Fruit fly (Drosophila melanogaster) whole organism, embryonic: ENCODE results near the gene mtsh.

Experiments used
- CG10209 ChIP-seq: fragments of 200-800 bp; sonication (Bioruptor generic); optimal IDR thresholded peaks from 3 replicates; lab custom pipeline; 2017; ENCODE audit warnings: missing biosample characterization, mild to moderate bottlenecking, missing genetic modification characterization, missing genetic modification reagents
- CG11560 ChIP-seq: fragments of 200-800 bp; sonication (Bioruptor generic); IDR thresholded peaks from 3 replicates; pipeline ENCODE4 v1.3.6; 2022; ENCODE audit warnings: missing biosample characterization, missing genetic modification characterization
- CG12744 ChIP-seq: fragments of 200-800 bp; sonication (Bioruptor generic); optimal IDR thresholded peaks from 2 replicates; lab custom pipeline; 2016; ENCODE audit warnings: missing biosample characterization, missing genetic modification characterization
- CG12769 ChIP-seq: fragments of 200-800 bp; sonication (Bioruptor generic); optimal IDR thresholded peaks from 2 replicates; lab custom pipeline; 2019; ENCODE audit warnings: missing biosample characterization, mild to moderate bottlenecking, missing genetic modification characterization, moderate library complexity
- CG13287 ChIP-seq: fragments of 200-800 bp; sonication (Bioruptor generic); IDR thresholded peaks from 2 replicates; pipeline ENCODE4 v1.3.6; 2022; ENCODE audit warnings: missing biosample characterization, missing genetic modification characterization; ENCODE audit not compliant: partially characterized antibody
- CG14965 ChIP-seq: fragments of 200-800 bp; sonication (Bioruptor generic); optimal IDR thresholded peaks from 2 replicates; lab custom pipeline; 2016; ENCODE audit warnings: missing biosample characterization, missing genetic modification characterization, borderline replicate concordance
- CG1529 ChIP-seq: fragments of 200-800 bp; sonication (Bioruptor generic); optimal IDR thresholded peaks from 3 replicates; lab custom pipeline; 2018; ENCODE audit warnings: missing biosample characterization, missing genetic modification characterization
- CG1603 ChIP-seq: fragments of 200-800 bp; sonication (Bioruptor generic); optimal IDR thresholded peaks from 2 replicates; lab custom pipeline; 2019; ENCODE audit warnings: missing biosample characterization, mild to moderate bottlenecking, missing genetic modification characterization, moderate library complexity
- CG2199 ChIP-seq: fragments of 200-800 bp; sonication (Bioruptor generic); IDR thresholded peaks from 3 replicates; pipeline ENCODE4 v1.3.6; 2022; ENCODE audit warnings: missing biosample characterization, missing genetic modification characterization
- CG30403 ChIP-seq: fragments of 200-800 bp; sonication (Bioruptor generic); optimal IDR thresholded peaks from 3 replicates; lab custom pipeline; 2016; ENCODE audit warnings: missing biosample characterization, missing genetic modification characterization
- CG31224 ChIP-seq: fragments of 200-800 bp; sonication (Bioruptor generic); IDR thresholded peaks from 2 replicates; pipeline ENCODE4 v1.3.6; 2022; ENCODE audit warnings: missing biosample characterization, missing genetic modification characterization
- CG3163 ChIP-seq: fragments of 200-800 bp; sonication (Bioruptor generic); optimal IDR thresholded peaks from 3 replicates; lab custom pipeline; 2016; ENCODE audit warnings: missing biosample characterization, missing genetic modification characterization
- CG3847 ChIP-seq: fragments of 200-800 bp; sonication (Bioruptor generic); IDR thresholded peaks from 2 replicates; pipeline ENCODE4 v1.3.6; 2022; ENCODE audit warnings: missing biosample characterization, missing genetic modification characterization
- CG4360 ChIP-seq: fragments of 200-800 bp; sonication (Bioruptor generic); IDR thresholded peaks from 2 replicates; pipeline ENCODE4 v1.3.6; 2022; ENCODE audit warnings: missing biosample characterization, missing genetic modification characterization
- CG6175 ChIP-seq: fragments of 200-800 bp; sonication (Bioruptor generic); IDR thresholded peaks from 3 replicates; pipeline ENCODE4 v1.3.6; 2022; ENCODE audit warnings: missing biosample characterization, missing genetic modification characterization
- CkIIα-i1 ChIP-seq: fragments of 200-800 bp; sonication (Bioruptor generic); IDR thresholded peaks from 2 replicates; pipeline ENCODE4 v1.3.6; 2022; ENCODE audit warnings: missing biosample characterization, missing genetic modification characterization
- D ChIP-seq, 2 experiments: fragments of 200-800 bp in 1 of 2; fragments of >200 bp in 1 of 2; sonication (Bioruptor generic) in 1 of 2; optimal IDR thresholded peaks; 2 replicates in 1 of 2; 3 replicates in 1 of 2; lab custom pipeline; 2017; ENCODE audit warnings: mild to moderate bottlenecking in 1 of 2, missing biosample characterization in 1 of 2, missing genetic modification characterization in 1 of 2, missing genetic modification reagents in 1 of 2
- Deaf1 ChIP-seq: fragments of 200-800 bp; optimal IDR thresholded peaks from 3 replicates; lab custom pipeline; 2019; ENCODE audit warnings: missing biosample characterization, mild to moderate bottlenecking, missing genetic modification characterization, moderate library complexity
- Drgx ChIP-seq: fragments of 200-800 bp; sonication (Bioruptor generic); IDR thresholded peaks from 2 replicates; pipeline ENCODE4 v1.3.6; 2022; ENCODE audit warnings: missing biosample characterization, missing genetic modification characterization
- HLH3B ChIP-seq: fragments of 200-800 bp; sonication (Bioruptor generic); IDR thresholded peaks from 2 replicates; pipeline ENCODE4 v1.3.6; 2022; ENCODE audit warnings: missing biosample characterization, missing genetic modification characterization
- HLH54F ChIP-seq: fragments of 200-800 bp; sonication (Bioruptor generic); optimal IDR thresholded peaks from 3 replicates; lab custom pipeline; 2016; ENCODE audit warnings: missing biosample characterization, missing genetic modification characterization
- HLHmδ ChIP-seq: fragments of 200-800 bp; sonication (Bioruptor generic); optimal IDR thresholded peaks from 2 replicates; lab custom pipeline; 2018; ENCODE audit warnings: missing biosample characterization, mild to moderate bottlenecking, missing genetic modification characterization, moderate library complexity
- HmgD ChIP-seq: fragments of 200-800 bp; sonication (Bioruptor generic); optimal IDR thresholded peaks from 3 replicates; lab custom pipeline; 2016; ENCODE audit warnings: missing biosample characterization, missing genetic modification characterization
- Med ChIP-seq: fragments of 200-800 bp; sonication (Bioruptor generic); peaks from one replicate; lab custom pipeline; 2016; ENCODE audit warnings: missing biosample characterization, missing genetic modification characterization, mild to moderate bottlenecking, inconsistent platforms, moderate library complexity
- Meics ChIP-seq: fragments of 200-800 bp; sonication (Bioruptor generic); optimal IDR thresholded peaks from 2 replicates; lab custom pipeline; 2017; ENCODE audit warnings: missing biosample characterization, mild to moderate bottlenecking, missing genetic modification characterization
- Sox100B ChIP-seq: fragments of 200-800 bp; sonication (Bioruptor generic); optimal IDR thresholded peaks from 3 replicates; lab custom pipeline; 2018; ENCODE audit warnings: missing biosample characterization, mild to moderate bottlenecking, missing genetic modification characterization
- Trl ChIP-seq, 3 experiments: fragments of >200 bp in 2 of 3; fragments of 200-800 bp in 1 of 3; sonication (Bioruptor generic) in 1 of 3; optimal IDR thresholded peaks; 2 replicates in 1 of 3; 3 replicates in 2 of 3; lab custom pipeline; 2016 to 2017; ENCODE audit warnings: missing biosample characterization in 1 of 3, missing genetic modification characterization in 1 of 3
- abd-A ChIP-seq: fragments of 200-800 bp; sonication (Bioruptor generic); optimal IDR thresholded peaks from 3 replicates; lab custom pipeline; 2019; ENCODE audit warnings: missing biosample characterization, mild to moderate bottlenecking, missing genetic modification characterization, moderate library complexity
- bbx ChIP-seq: fragments of 200-800 bp; sonication (Bioruptor generic); IDR thresholded peaks from 2 replicates; pipeline ENCODE4 v1.3.6; 2022; ENCODE audit warnings: missing biosample characterization, missing genetic modification characterization; ENCODE audit not compliant: partially characterized antibody
- bcd ChIP-seq: fragments of 200-800 bp; sonication (Bioruptor generic); optimal IDR thresholded peaks from 2 replicates; lab custom pipeline; 2017; ENCODE audit warnings: missing biosample characterization, mild to moderate bottlenecking, missing genetic modification characterization
- cad ChIP-seq: fragments of >200 bp; optimal IDR thresholded peaks from 2 replicates; lab custom pipeline; 2017; ENCODE audit warnings: missing biosample characterization, missing genetic modification characterization
- cg ChIP-seq: fragments of 200-800 bp; sonication (Bioruptor generic); optimal IDR thresholded peaks from 3 replicates; lab custom pipeline; 2019; ENCODE audit warnings: missing biosample characterization, mild to moderate bottlenecking, missing genetic modification characterization, moderate library complexity
- chinmo ChIP-seq: fragments of 200-800 bp; sonication (Bioruptor generic); IDR thresholded peaks from 4 replicates; pipeline ENCODE4 v1.3.6; 2022; ENCODE audit warnings: missing biosample characterization, missing genetic modification characterization; ENCODE audit not compliant: partially characterized antibody
- chm ChIP-seq: fragments of 200-800 bp; sonication (Bioruptor generic); IDR thresholded peaks from 2 replicates; pipeline ENCODE4 v1.3.6; 2022; ENCODE audit warnings: missing biosample characterization, missing genetic modification characterization
- ci ChIP-seq: fragments of 200-800 bp; sonication (Bioruptor generic); IDR thresholded peaks from 3 replicates; pipeline ENCODE4 v1.3.6; 2022; ENCODE audit warnings: missing biosample characterization, missing genetic modification characterization
- cwo ChIP-seq: fragments of 200-800 bp; sonication (Bioruptor generic); optimal IDR thresholded peaks from 3 replicates; lab custom pipeline; 2017; ENCODE audit warnings: missing biosample characterization, missing genetic modification characterization, mild to moderate bottlenecking, moderate library complexity, missing genetic modification reagents
- emc ChIP-seq: fragments of 200-800 bp; sonication (Bioruptor generic); optimal IDR thresholded peaks from 2 replicates; lab custom pipeline; 2016; ENCODE audit warnings: missing biosample characterization, missing genetic modification characterization
- eve ChIP-seq, 2 experiments: fragments of >200 bp; optimal IDR thresholded peaks; 2 replicates each; lab custom pipeline; 2017; ENCODE audit warnings: missing biosample characterization in 2 of 2, missing genetic modification characterization in 2 of 2
- gt ChIP-seq: fragments of 200-800 bp; sonication (Bioruptor generic); IDR thresholded peaks from 2 replicates; pipeline ENCODE4 v1.3.6; 2022; ENCODE audit warnings: missing biosample characterization, missing genetic modification characterization
- knrl ChIP-seq: fragments of 200-800 bp; sonication (Bioruptor generic); IDR thresholded peaks from 3 replicates; pipeline ENCODE4 v1.3.6; 2022; ENCODE audit warnings: missing biosample characterization, missing genetic modification characterization; ENCODE audit not compliant: partially characterized antibody
- lbe ChIP-seq: fragments of 200-800 bp; sonication (Bioruptor generic); optimal IDR thresholded peaks from 2 replicates; lab custom pipeline; 2016; ENCODE audit warnings: missing biosample characterization, mild to moderate bottlenecking, missing genetic modification characterization
- mld ChIP-seq: fragments of 200-800 bp; sonication (Bioruptor generic); IDR thresholded peaks from 3 replicates; pipeline ENCODE4 v1.3.6; 2022; ENCODE audit warnings: missing biosample characterization, missing genetic modification characterization; ENCODE audit not compliant: partially characterized antibody
- onecut ChIP-seq: fragments of 200-800 bp; sonication (Bioruptor generic); IDR thresholded peaks from 2 replicates; pipeline ENCODE4 v1.3.6; 2022; ENCODE audit warnings: missing biosample characterization, missing genetic modification characterization
- peb ChIP-seq: fragments of 200-800 bp; sonication (Bioruptor generic); IDR thresholded peaks from 2 replicates; pipeline ENCODE4 v1.3.6; 2022; ENCODE audit warnings: missing biosample characterization, missing genetic modification characterization
- shn ChIP-seq: fragments of 200-800 bp; sonication (Bioruptor generic); optimal IDR thresholded peaks from 3 replicates; lab custom pipeline; 2016; ENCODE audit warnings: missing biosample characterization, missing genetic modification characterization
- sqz ChIP-seq: fragments of 200-800 bp; sonication (Bioruptor generic); optimal IDR thresholded peaks from 3 replicates; lab custom pipeline; 2018; ENCODE audit warnings: missing biosample characterization, mild to moderate bottlenecking, missing genetic modification characterization
- tgo ChIP-seq: fragments of 200-800 bp; sonication (Bioruptor generic); IDR thresholded peaks from 3 replicates; pipeline ENCODE4 v1.3.6; 2022; ENCODE audit warnings: missing biosample characterization, missing genetic modification characterization
- vvl ChIP-seq: fragments of 200-800 bp; sonication (Bioruptor generic); IDR thresholded peaks from 2 replicates; pipeline ENCODE4 v1.3.6; 2022; ENCODE audit warnings: missing biosample characterization, missing genetic modification characterization
- z ChIP-seq: fragments of 200-800 bp; sonication (Bioruptor generic); IDR thresholded peaks from 3 replicates; pipeline ENCODE4 v1.3.6; 2022; ENCODE audit warnings: missing biosample characterization, missing genetic modification characterization
- zen ChIP-seq: fragments of 200-800 bp; sonication (Bioruptor generic); optimal IDR thresholded peaks from 3 replicates; lab custom pipeline; 2018; ENCODE audit warnings: missing biosample characterization, mild to moderate bottlenecking, missing genetic modification characterization, moderate library complexity

mtsh gene

DNA sequence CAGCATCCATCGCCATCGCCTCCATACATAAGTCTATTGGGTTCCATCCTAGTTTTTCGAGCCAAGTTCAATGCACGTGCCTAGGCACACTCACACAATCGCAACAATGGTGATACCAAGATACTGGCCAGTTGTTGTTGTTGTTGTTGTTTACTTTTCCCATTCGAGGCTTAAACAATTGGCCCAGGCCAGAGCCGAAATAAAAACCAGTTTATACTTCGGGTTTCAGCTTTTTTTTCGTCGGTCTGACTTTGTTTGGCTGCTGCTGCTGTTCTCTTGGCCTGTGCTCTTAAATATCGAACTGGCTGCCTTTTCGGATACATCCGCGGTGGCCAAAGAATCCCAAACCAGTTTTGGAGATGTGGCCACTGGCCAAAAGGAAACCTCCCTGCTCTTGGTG lies 39.5 kb downstream of the mtsh start:
- TF ChIP-seq CG12769 (tag; lab: Kevin White, UChicago) (peak; percentile 44), Trl (optimal IDR thresholded peaks at IDR 0.05; lab: Kevin White, UChicago) (peak; percentile 5 to 6), Trl (GFP tag; optimal IDR thresholded peaks at IDR 0.05; lab: Kevin White, UChicago) (no peak), bbx (no peak), Deaf1 (tag; lab: Kevin White, UChicago) (peak; percentile 84), CG2199 (no peak), eve (GFP tag; optimal IDR thresholded peaks at IDR 0.05; lab: Kevin White, UChicago) (no peak), HmgD (GFP tag; lab: Kevin White, UChicago) (no peak), chm (GFP tag; lab: Robert Waterston, UW) (0 out of 2 replicates have a peak, but pooled peaks have one; percentile 11), shn (GFP tag; lab: Kevin White, UChicago) (no peak), gt (GFP tag; lab: Robert Waterston, UW) (no peak), knrl (GFP tag; lab: Robert Waterston, UW) (no peak), lbe (GFP tag; lab: Kevin White, UChicago) (peak; percentile 21), CkIIα-i1 (GFP tag; lab: Robert Waterston, UW) (no peak), HLHmδ (GFP tag; lab: Kevin White, UChicago) (peak; percentile 25), mld (GFP tag; lab: Robert Waterston, UW) (no peak), CG31224 (GFP tag; lab: Robert Waterston, UW) (no peak), HLH3B (no peak), CG13287 (GFP tag; lab: Robert Waterston, UW) (peak; percentile 15; the same call in 1 of the 2 replicates), onecut (GFP tag; lab: Robert Waterston, UW) (peak; percentile 79; the same call in 1 of the 2 replicates), Sox100B (GFP tag; lab: Kevin White, UChicago) (no peak), CG1603 (tag; lab: Kevin White, UChicago) (no peak), vvl (GFP tag; lab: Robert Waterston, UW) (peak; percentile 14; the same call in 1 of the 2 replicates), D (optimal IDR thresholded peaks at IDR 0.05; lab: Kevin White, UChicago) (peak; percentile 23), D (GFP tag; optimal IDR thresholded peaks at IDR 0.05; lab: Kevin White, UChicago) (no peak), CG11560 (tag; lab: Robert Waterston, UW) (no peak), cad (GFP tag; lab: Kevin White, UChicago) (no peak), ci (GFP tag; lab: Robert Waterston, UW) (no peak), CG12744 (no peak), HLH54F (GFP tag; lab: Kevin White, UChicago) (no peak), CG10209 (GFP tag; lab: Kevin White, UChicago) (no peak), CG6175 (GFP tag; lab: Robert Waterston, UW) (0 out of 3 replicates have a peak, but pooled peaks have one; percentile 26), CG1529 (no peak), chinmo (GFP tag; lab: Robert Waterston, UW) (peak; percentile 95), cwo (GFP tag; lab: Kevin White, UChicago) (peak; percentile 60), CG4360 (GFP tag; lab: Robert Waterston, UW) (peak; percentile 93), bcd (GFP tag; lab: Kevin White, UChicago) (no peak), CG30403 (GFP tag; lab: Kevin White, UChicago) (no peak), zen (tag; lab: Kevin White, UChicago) (no peak), abd-A (tag; lab: Kevin White, UChicago) (peak; percentile 2), tgo (GFP tag; lab: Robert Waterston, UW) (0 out of 3 replicates have a peak, but pooled peaks have one; percentile 5), CG14965 (GFP tag; lab: Kevin White, UChicago) (no peak), sqz (peak; percentile 58), Meics (GFP tag; lab: Kevin White, UChicago) (no peak), Med (GFP tag; lab: Kevin White, UChicago) (peak; percentile 28), z (GFP tag; lab: Robert Waterston, UW) (no peak), emc (no peak), CG3847 (GFP tag; lab: Robert Waterston, UW) (no peak), peb (GFP tag; lab: Robert Waterston, UW) (no peak), cg (GFP tag; lab: Kevin White, UChicago) (peak; percentile 59), Drgx (GFP tag; lab: Robert Waterston, UW) (0 out of 2 replicates have a peak, but pooled peaks have one; percentile 5), CG3163 (peak; percentile 87)
